Fruit fly (Drosophila melanogaster) whole organism, pupa: ENCODE data around the gene krz.

ENCODE experiments used
- CG12605 ChIP-seq: fragments of 200-800 bp; sonication (Bioruptor generic); IDR thresholded peaks from 2 replicates; pipeline ENCODE4 v1.3.6; 2022; ENCODE audit warnings: missing biosample characterization, missing genetic modification characterization
- CG13204 ChIP-seq: fragments of 200-800 bp; sonication (Bioruptor generic); optimal IDR thresholded peaks from 2 replicates; lab custom pipeline; 2018; ENCODE audit warnings: missing biosample characterization, mild to moderate bottlenecking, missing genetic modification characterization, moderate library complexity
- CG17806 ChIP-seq: fragments of 200-800 bp; sonication (Bioruptor generic); optimal IDR thresholded peaks from 2 replicates; lab custom pipeline; 2018; ENCODE audit warnings: missing biosample characterization, mild to moderate bottlenecking, missing genetic modification characterization, moderate library complexity
- CG34367 ChIP-seq: fragments of 200-800 bp; sonication (Bioruptor generic); optimal IDR thresholded peaks from 2 replicates; lab custom pipeline; 2018; ENCODE audit warnings: missing biosample characterization, mild to moderate bottlenecking, missing genetic modification characterization
- Ets98B ChIP-seq: fragments of 200-800 bp; sonication (Bioruptor generic); IDR thresholded peaks from 2 replicates; pipeline ENCODE4 v1.3.6; 2022; ENCODE audit warnings: missing biosample characterization, missing genetic modification characterization
- Pif1A ChIP-seq: fragments of 200-800 bp; sonication (Bioruptor generic); optimal IDR thresholded peaks from 3 replicates; lab custom pipeline; 2016; ENCODE audit warnings: missing biosample characterization, missing genetic modification characterization
- fd96Ca ChIP-seq: fragments of 200-800 bp; sonication (Bioruptor generic); IDR thresholded peaks from 3 replicates; pipeline ENCODE4 v1.3.6; 2022; ENCODE audit warnings: missing biosample characterization, missing genetic modification characterization

dm6 chr3R:32060214-32060613, 8.4 kb upstream of the krz start:
- TF ChIP-seq Pif1A (no peak), CG13204 (no peak), CG34367 (tag; lab: Kevin White, UChicago) (no peak), CG12605 (no peak), Ets98B (GFP tag; lab: Robert Waterston, UW) (no peak), CG17806 (tag; lab: Kevin White, UChicago) (no peak), fd96Ca (GFP tag; lab: Robert Waterston, UW) (no peak)
